Worm (Caenorhabditis elegans): ENCODE results near the gene C26B9.6.

DNA sequence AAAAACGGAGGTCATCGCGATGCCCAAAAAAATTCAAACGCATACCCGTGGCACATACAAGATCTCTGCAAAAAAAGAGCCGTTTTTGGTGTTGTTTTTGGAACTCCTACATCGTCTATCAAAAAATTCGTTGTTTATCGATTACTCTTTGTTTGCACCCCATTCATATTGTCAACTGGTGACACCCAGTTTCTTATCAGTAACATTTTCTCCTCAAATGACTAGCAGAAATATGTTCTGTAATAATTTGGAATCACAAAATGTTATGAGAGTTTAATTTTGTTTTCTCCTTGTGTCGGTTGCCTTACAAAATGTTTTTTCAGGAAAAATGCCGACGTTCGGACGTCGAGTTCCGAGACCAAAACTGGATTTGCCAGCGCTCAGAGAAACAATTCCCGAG is 39.5 kb upstream of the C26B9.6 start, which contains the start of gene sek-4:
- TF ChIP-seq dao-5 (tag; optimal IDR thresholded peaks at IDR 0.05), result no peak
- TF ChIP-seq him-1 (tag; optimal IDR thresholded peaks at IDR 0.05), result no peak

All from whole organism, L4/young adult.